Fruit fly (Drosophila melanogaster) Kc167 (cell line): Measurements from ENCODE around the gene Pgant8.

ENCODE experiments used
- Myc ChIP-seq: fragments of >200 bp; optimal IDR thresholded peaks from 2 replicates; lab custom pipeline; 2017; ENCODE audit warnings: missing external identifiers
- Sin3A ChIP-seq: fragments of >200 bp; optimal IDR thresholded peaks from 2 replicates; lab custom pipeline; 2018; ENCODE audit warnings: missing external identifiers
- h ChIP-seq: fragments of >200 bp; optimal IDR thresholded peaks from 3 replicates; lab custom pipeline; 2018; ENCODE audit warnings: missing external identifiers
- psq ChIP-seq: fragments of >200 bp; optimal IDR thresholded peaks from 2 replicates; lab custom pipeline; 2017; ENCODE audit warnings: missing external identifiers
- ttk ChIP-seq: sonication (Bioruptor generic); optimal IDR thresholded peaks from 2 replicates; lab custom pipeline; 2017; ENCODE audit warnings: missing external identifiers

DNA sequence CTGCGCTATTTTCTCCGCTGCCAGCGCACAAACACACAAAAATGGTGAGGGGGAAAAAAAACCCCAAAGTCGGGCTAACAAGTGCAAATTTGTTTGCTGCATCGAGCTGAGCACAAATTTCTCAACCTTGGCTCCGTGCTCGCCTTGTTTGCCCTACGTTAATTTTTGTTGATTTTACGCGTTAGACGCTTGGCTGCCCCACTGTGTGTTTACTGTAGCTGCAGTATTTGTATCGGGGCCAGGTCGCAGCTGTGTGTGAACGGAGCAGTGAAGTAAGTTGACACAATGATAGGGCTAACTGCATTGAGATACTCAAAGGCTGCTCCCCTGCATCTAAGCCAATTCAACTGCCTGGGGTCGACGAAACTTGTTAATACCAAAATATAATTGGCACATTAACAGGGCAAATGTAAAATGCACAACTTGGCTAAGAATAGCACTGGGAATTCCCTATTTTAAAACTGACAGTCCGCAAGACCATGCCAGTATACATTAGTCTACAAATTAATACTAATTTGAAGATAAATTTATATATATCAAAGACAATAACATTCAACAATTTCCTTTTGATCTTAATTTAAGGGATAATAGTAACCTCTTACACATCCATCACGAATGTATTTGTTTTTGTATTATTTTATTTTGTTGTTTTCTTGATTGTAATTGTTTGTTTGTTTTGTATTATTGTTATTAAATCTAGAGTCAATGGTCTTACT lies 32.3 kb downstream of the Pgant8 start, which contains the start of gene CG42571:
- TF ChIP-seq Myc (lab: Kevin White, UChicago), result no peak
- no peak for TF ChIP-seq ttk (lab: Kevin White, UChicago)
- no peak for TF ChIP-seq h (lab: Kevin White, UChicago)
- no peak for TF ChIP-seq Sin3A (lab: Kevin White, UChicago)
- TF ChIP-seq psq (lab: Kevin White, UChicago), result no peak
